Worm (Caenorhabditis elegans) whole organism, dauer: Measurements from ENCODE around the gene meg-2.

Source experiments
- unc-62 ChIP-seq: sonication (generic microtip); optimal IDR thresholded peaks from 2 replicates; lab custom pipeline; 2017; ENCODE audit warnings: missing biosample characterization, missing genetic modification reagents, missing genetic modification characterization

meg-2 gene

ce11 chrX:13926029-13926428, at the start of gene meg-2:
Gene meg-2, minus strand, starts transcription at chrX:13926129.
- TF ChIP-seq unc-62 (GFP tag; lab: Kevin White, UChicago), result no peak

ce11 chrX:13975314-13975713, 49.4 kb upstream of the meg-2 start, which contains the start of gene F48F7.5:
Gene F48F7.5, plus strand, starts transcription at chrX:13975653.
- no peak for TF ChIP-seq unc-62 (GFP tag; lab: Kevin White, UChicago)

- no peak for TF ChIP-seq unc-62 (GFP tag; lab: Kevin White, UChicago)
These were observed 48.6 kb upstream of the meg-2 start for ce11 chrX:13974448-13975071.

ce11 chrX:13973769-13974168, 47.8 kb upstream of the meg-2 start:
- no peak for TF ChIP-seq unc-62 (GFP tag; lab: Kevin White, UChicago)

ce11 chrX:13969257-13969968, 43.5 kb upstream of the meg-2 start:
- TF ChIP-seq unc-62 (GFP tag; lab: Kevin White, UChicago), result no peak

ce11 chrX:13968292-13968691, 42.4 kb upstream of the meg-2 start, which contains the start of gene pqn-39:
Gene pqn-39, minus strand, starts transcription at chrX:13968676.
- no peak for TF ChIP-seq unc-62 (GFP tag; lab: Kevin White, UChicago)

ce11 chrX:13963203-13963602, 37.3 kb upstream of the meg-2 start, which contains the start of gene F48F7.3:
Gene F48F7.3, plus strand, starts transcription at chrX:13963503.
- no peak for TF ChIP-seq unc-62 (GFP tag; lab: Kevin White, UChicago)

- no peak for TF ChIP-seq unc-62 (GFP tag; lab: Kevin White, UChicago)
These were observed 33.9 kb upstream of the meg-2 start, which contains the start of gene syx-2 for ce11 chrX:13959849-13960248. Gene syx-2, plus strand, starts transcription at chrX:13960149.

- TF ChIP-seq unc-62 (GFP tag; lab: Kevin White, UChicago), result no peak
These were observed 33.5 kb upstream of the meg-2 start for ce11 chrX:13959383-13959782.

- no peak for TF ChIP-seq unc-62 (GFP tag; lab: Kevin White, UChicago)
These were observed 32.5 kb upstream of the meg-2 start for ce11 chrX:13958451-13958850.

- no peak for TF ChIP-seq unc-62 (GFP tag; lab: Kevin White, UChicago)
These were observed 26.4 kb upstream of the meg-2 start for ce11 chrX:13952347-13952746.

ce11 chrX:13950620-13951152, 24.8 kb upstream of the meg-2 start:
- TF ChIP-seq unc-62 (GFP tag; lab: Kevin White, UChicago), result no peak

- no peak for TF ChIP-seq unc-62 (GFP tag; lab: Kevin White, UChicago)
These were observed 22.9 kb upstream of the meg-2 start, which contains the start of gene alg-1 for ce11 chrX:13948810-13949209. Gene alg-1, plus strand, starts transcription at chrX:13949110.

ce11 chrX:13948167-13948566, 22.2 kb upstream of the meg-2 start:
- no peak for TF ChIP-seq unc-62 (GFP tag; lab: Kevin White, UChicago)

ce11 chrX:13946693-13947583, 21.0 kb upstream of the meg-2 start:
- TF ChIP-seq unc-62 (GFP tag; lab: Kevin White, UChicago), result no peak
